Worm (Caenorhabditis elegans) whole organism, L2 larva: Measurements from ENCODE around the gene pps-1.

Experiments used
- ZK546.5 ChIP-seq: sonication (generic microtip); optimal IDR thresholded peaks from 2 replicates; lab custom pipeline; 2017; ENCODE audit warnings: missing biosample characterization, missing genetic modification characterization
- elt-3 ChIP-seq: sonication (generic microtip); optimal IDR thresholded peaks from 2 replicates; lab custom pipeline; 2017; ENCODE audit warnings: missing biosample characterization, missing genetic modification characterization
- lin-39 ChIP-seq: fragments of 150-350 bp; optimal IDR thresholded peaks from 2 replicates; lab custom pipeline; 2014; ENCODE audit warnings: missing biosample characterization, missing genetic modification reagents, missing genetic modification characterization
- lsy-2 ChIP-seq, 2 experiments: fragments of 150-350 bp in 1 of 2; sonication (generic microtip) in 1 of 2; optimal IDR thresholded peaks; 2 replicates each; lab custom pipeline; 2014 to 2017; ENCODE audit warnings: missing biosample characterization in 2 of 2, missing genetic modification characterization in 2 of 2
- nhr-11 ChIP-seq: fragments of 150-350 bp; optimal IDR thresholded peaks from 2 replicates; lab custom pipeline; 2014; ENCODE audit warnings: missing biosample characterization, missing genetic modification characterization
- nhr-25 ChIP-seq: fragments of 150-350 bp; sonication (generic microtip); optimal IDR thresholded peaks from 3 replicates; lab custom pipeline; 2014; ENCODE audit warnings: missing biosample characterization, missing genetic modification characterization
- nhr-77 ChIP-seq: fragments of 150-350 bp; optimal IDR thresholded peaks from 2 replicates; lab custom pipeline; 2014; ENCODE audit warnings: missing biosample characterization, missing genetic modification characterization
- unc-62 ChIP-seq: fragments of 150-350 bp; optimal IDR thresholded peaks from 2 replicates; lab custom pipeline; 2014; ENCODE audit warnings: missing biosample characterization, missing genetic modification reagents, missing genetic modification characterization

ce11 chrIV:10128446-10128845 lies 33.4 kb upstream of the pps-1 start:
- TF ChIP-seq lsy-2 (tag; optimal IDR thresholded peaks at IDR 0.05; lab: Kevin White, UChicago) (no peak), ZK546.5 (tag; lab: Kevin White, UChicago) (no peak), nhr-11 (tag; lab: Kevin White, UChicago) (no peak), nhr-77 (tag; lab: Kevin White, UChicago) (no peak), unc-62 (GFP tag; lab: Kevin White, UChicago) (no peak), elt-3 (no peak), nhr-25 (tag; lab: Kevin White, UChicago) (no peak), lin-39 (tag; lab: Kevin White, UChicago) (no peak)
